Worm (Caenorhabditis elegans): ENCODE results near the gene F44E2.3.
A peak's percentile ranks its signal among the peaks of the same experiment; 100 is the strongest.

F44E2.3 gene

DNA sequence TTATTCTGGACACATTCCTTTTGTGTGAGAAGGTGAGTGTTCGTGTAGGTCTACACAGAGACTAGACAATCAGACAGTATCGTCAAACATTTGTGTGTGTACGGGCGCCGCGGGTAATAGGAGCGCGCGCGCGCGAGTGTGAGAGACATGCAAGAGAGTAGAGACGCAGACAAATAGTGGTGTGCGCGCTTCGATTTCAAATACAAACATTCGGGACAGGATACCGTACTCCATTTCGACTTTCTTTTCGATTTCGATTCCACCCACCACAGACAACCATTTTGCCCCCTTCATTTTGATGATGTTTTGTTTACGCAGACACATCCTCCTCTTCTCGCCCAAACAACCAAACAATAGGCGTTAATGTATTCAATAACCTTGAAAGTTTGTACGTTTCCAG lies 34.3 kb downstream of the F44E2.3 start (continued):
- TF ChIP-seq unc-55 (GFP tag; optimal IDR thresholded peaks at IDR 0.05), result peak; percentile 41
- peak; percentile 7 for TF ChIP-seq F13H6.1 (tag; optimal IDR thresholded peaks at IDR 0.05)
- TF ChIP-seq ceh-6 (GFP tag; optimal IDR thresholded peaks at IDR 0.05), result no peak
- no peak for TF ChIP-seq fkh-6 (tag; optimal IDR thresholded peaks at IDR 0.05)
- TF ChIP-seq dmd-4 (tag; optimal IDR thresholded peaks at IDR 0.05; ENCODE audit: borderline replicate concordance), result no peak
- TF ChIP-seq mec-3 (tag; optimal IDR thresholded peaks at IDR 0.05; ENCODE audit: borderline replicate concordance), result no peak
- no peak for TF ChIP-seq fax-1 (tag; optimal IDR thresholded peaks at IDR 0.05)
- TF ChIP-seq hlh-13 (GFP tag; optimal IDR thresholded peaks at IDR 0.05), result no peak
- TF ChIP-seq ref-2 (tag; optimal IDR thresholded peaks at IDR 0.05), result peak; percentile 77
- no peak for TF ChIP-seq ceh-48 (tag; optimal IDR thresholded peaks at IDR 0.05)
- no peak for TF ChIP-seq ceh-22 (tag; optimal IDR thresholded peaks at IDR 0.05)

DNA sequence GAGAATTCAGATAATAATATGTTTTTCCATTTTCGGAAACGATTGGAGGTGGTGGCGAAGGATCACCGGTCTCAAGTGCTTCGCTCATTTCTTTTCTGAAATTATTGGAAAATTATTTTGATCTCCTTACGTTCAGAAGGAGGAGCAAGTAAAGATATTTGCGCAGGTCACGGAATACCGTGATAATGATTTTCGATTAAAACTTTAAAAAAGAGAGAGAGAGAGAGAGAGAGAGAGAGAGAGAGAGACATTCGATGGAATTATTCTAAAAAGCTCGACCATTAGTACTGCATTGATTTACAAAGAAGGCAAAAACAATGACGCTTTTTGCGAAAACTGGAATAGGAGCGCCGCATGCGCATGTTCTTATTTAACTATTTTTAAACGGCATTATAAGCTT lies 36.9 kb downstream of the F44E2.3 start, which contains the start of gene ztf-1:
Gene ztf-1, minus strand, starts transcription at position 101 of the 400 bp plus-strand sequence.
- TF ChIP-seq pros-1 (tag; optimal IDR thresholded peaks at IDR 0.05), result no peak
- TF ChIP-seq ceh-22 (tag; optimal IDR thresholded peaks at IDR 0.05), result no peak
- TF ChIP-seq hlh-6 (tag; optimal IDR thresholded peaks at IDR 0.05), result no peak
- TF ChIP-seq hlh-30 (tag; optimal IDR thresholded peaks at IDR 0.05; ENCODE audit: insufficient read depth), result no peak
- TF ChIP-seq pqm-1 (tag; optimal IDR thresholded peaks at IDR 0.05), result no peak
- no peak for TF ChIP-seq tbx-2 (tag; optimal IDR thresholded peaks at IDR 0.05)
- TF ChIP-seq hlh-13 (GFP tag; optimal IDR thresholded peaks at IDR 0.05), result no peak
- TF ChIP-seq ceh-14 (tag; optimal IDR thresholded peaks at IDR 0.05), result no peak
- TF ChIP-seq ahr-1 (tag; optimal IDR thresholded peaks at IDR 0.05), result no peak
- no peak for TF ChIP-seq mec-3 (tag; optimal IDR thresholded peaks at IDR 0.05; ENCODE audit: borderline replicate concordance)
- TF ChIP-seq ceh-48 (tag; optimal IDR thresholded peaks at IDR 0.05), result no peak
- no peak for TF ChIP-seq lim-6 (tag; optimal IDR thresholded peaks at IDR 0.05)
- no peak for TF ChIP-seq fkh-10 (GFP tag; optimal IDR thresholded peaks at IDR 0.05)

DNA sequence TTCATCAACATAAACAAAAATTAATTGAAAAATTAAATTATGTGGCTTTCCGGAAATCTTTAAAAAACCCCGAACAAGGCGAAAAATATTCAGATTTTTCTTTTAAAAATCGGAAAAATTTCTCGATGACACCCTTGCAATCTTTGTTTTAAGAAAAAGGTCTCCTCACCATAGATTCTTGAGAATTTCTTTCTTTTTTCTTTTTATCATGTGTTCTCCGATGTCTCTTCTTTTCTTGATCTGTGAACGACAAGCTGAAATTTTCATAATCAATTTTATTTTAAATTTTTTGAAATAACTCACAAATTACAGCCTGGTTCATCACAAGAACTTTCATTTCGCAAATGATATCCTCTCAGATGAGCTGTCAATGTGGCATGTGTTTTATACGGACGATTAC lies 37.9 kb downstream of the F44E2.3 start, which contains the start of the genes zfp-1 and F54F2.14:
Gene zfp-1, plus strand, starts transcription at position 301 of the 400 bp plus-strand sequence.
Gene F54F2.14, plus strand, starts transcription at position 312 of the 400 bp plus-strand sequence.
- TF ChIP-seq lin-11 (tag; optimal IDR thresholded peaks at IDR 0.05), result no peak
- TF ChIP-seq pax-1 (tag; optimal IDR thresholded peaks at IDR 0.05), result no peak
- no peak for TF ChIP-seq ceh-9 (tag; optimal IDR thresholded peaks at IDR 0.05)
- TF ChIP-seq zip-5 (tag; optimal IDR thresholded peaks at IDR 0.05), result no peak
- no peak for TF ChIP-seq ttx-3 (tag; optimal IDR thresholded peaks at IDR 0.05)
- no peak for TF ChIP-seq tbx-2 (tag; optimal IDR thresholded peaks at IDR 0.05)
- TF ChIP-seq ceh-22 (tag; optimal IDR thresholded peaks at IDR 0.05), result no peak
- no peak for TF ChIP-seq mec-3 (tag; optimal IDR thresholded peaks at IDR 0.05; ENCODE audit: borderline replicate concordance)
- no peak for TF ChIP-seq unc-55 (GFP tag; optimal IDR thresholded peaks at IDR 0.05)
- TF ChIP-seq unc-42 (tag; optimal IDR thresholded peaks at IDR 0.05), result no peak
- no peak for TF ChIP-seq F13H6.1 (tag; optimal IDR thresholded peaks at IDR 0.05)
- TF ChIP-seq sox-2 (GFP tag; IDR thresholded peaks at IDR 0.05), result no peak
- no peak for TF ChIP-seq syd-9 (tag; optimal IDR thresholded peaks at IDR 0.05)
- no peak for TF ChIP-seq ceh-34 (tag; optimal IDR thresholded peaks at IDR 0.05)
- TF ChIP-seq ceh-2 (tag; optimal IDR thresholded peaks at IDR 0.05), result no peak
- TF ChIP-seq npax-4 (tag; optimal IDR thresholded peaks at IDR 0.05), result no peak
- TF ChIP-seq unc-3 (GFP tag; conservative IDR thresholded peaks at IDR 0.05), result no peak
- no peak for TF ChIP-seq unc-3 (tag; optimal IDR thresholded peaks at IDR 0.05)
- no peak for TF ChIP-seq hlh-13 (GFP tag; optimal IDR thresholded peaks at IDR 0.05)
- no peak for TF ChIP-seq ceh-30 (tag; optimal IDR thresholded peaks at IDR 0.05)
- TF ChIP-seq ceh-14 (tag; optimal IDR thresholded peaks at IDR 0.05), result no peak

DNA sequence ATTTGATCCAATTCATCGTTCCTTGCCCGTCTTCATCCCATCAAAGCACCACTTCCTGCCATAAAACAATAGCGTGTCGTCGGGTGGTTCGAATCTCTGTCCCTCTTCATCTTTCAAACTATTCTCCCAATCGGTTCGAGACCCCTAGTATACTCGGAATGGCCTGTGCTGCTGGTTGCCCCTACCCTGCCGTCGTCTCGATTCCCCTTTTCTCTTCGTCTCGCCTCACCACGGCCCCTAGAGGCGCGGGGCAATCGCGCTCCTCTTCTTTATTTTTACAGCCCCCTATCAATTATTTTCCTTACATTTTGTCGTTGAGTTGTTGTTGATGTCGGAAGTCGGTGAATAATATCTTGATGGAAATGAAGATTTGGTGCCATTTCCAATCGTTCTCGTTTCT lies 40.4 kb downstream of the F44E2.3 start:
- TF ChIP-seq elt-4 (tag; optimal IDR thresholded peaks at IDR 0.05) (no peak), ceh-34 (tag; optimal IDR thresholded peaks at IDR 0.05) (no peak), nhr-11 (tag; optimal IDR thresholded peaks at IDR 0.05) (no peak), sox-4 (tag; optimal IDR thresholded peaks at IDR 0.05) (no peak), unc-42 (tag; optimal IDR thresholded peaks at IDR 0.05) (peak; percentile 14), ceh-31 (tag; optimal IDR thresholded peaks at IDR 0.05) (peak; percentile 29), ref-2 (tag; optimal IDR thresholded peaks at IDR 0.05) (no peak), ceh-14 (tag; optimal IDR thresholded peaks at IDR 0.05) (peak; percentile 17), tbx-2 (tag; optimal IDR thresholded peaks at IDR 0.05) (peak; percentile 32), fax-1 (tag; optimal IDR thresholded peaks at IDR 0.05) (no peak), ceh-30 (tag; optimal IDR thresholded peaks at IDR 0.05) (no peak), fkh-6 (tag; optimal IDR thresholded peaks at IDR 0.05) (no peak), odd-2 (tag; optimal IDR thresholded peaks at IDR 0.05) (no peak)
